Worm (Caenorhabditis elegans) whole organism, early embryonic: Measurements from ENCODE around the gene Y62H9A.3.

ENCODE experiments used
- B0310.2 ChIP-seq: sonication (generic microtip); optimal IDR thresholded peaks from 2 replicates; lab custom pipeline; 2016; ENCODE audit warnings: mild to moderate bottlenecking, missing genetic modification characterization, missing compliant biosample characterization
- F13C5.2 ChIP-seq: sonication (generic microtip); optimal IDR thresholded peaks from 2 replicates; lab custom pipeline; 2017; ENCODE audit warnings: mild to moderate bottlenecking, missing genetic modification characterization, inconsistent platforms, missing compliant biosample characterization
- aly-1 ChIP-seq: sonication (generic microtip); optimal IDR thresholded peaks from 2 replicates; lab custom pipeline; 2016; ENCODE audit warnings: missing genetic modification characterization, missing compliant biosample characterization
- ama-1 ChIP-seq: fragments of 150-350 bp; optimal IDR thresholded peaks from 2 replicates; lab custom pipeline; 2014
- ceh-13 ChIP-seq: fragments of 200-800 bp; sonication (Bioruptor generic); optimal IDR thresholded peaks from 2 replicates; lab custom pipeline; 2018; ENCODE audit warnings: mild to moderate bottlenecking, missing genetic modification characterization, missing compliant biosample characterization
- ceh-36 ChIP-seq: sonication (generic microtip); optimal IDR thresholded peaks from 2 replicates; lab custom pipeline; 2016; ENCODE audit warnings: missing genetic modification characterization, inconsistent platforms, missing compliant biosample characterization
- ets-7 ChIP-seq: sonication (generic microtip); optimal IDR thresholded peaks from 2 replicates; lab custom pipeline; 2016; ENCODE audit warnings: missing genotype, missing genetic modification characterization, missing compliant biosample characterization
- flt-1 ChIP-seq: fragments of 200-800 bp; sonication (Bioruptor generic); IDR thresholded peaks from 2 replicates; pipeline ENCODE4 v1.3.6; 2022; ENCODE audit warnings: missing genetic modification characterization, missing compliant biosample characterization
- hmbx-1 ChIP-seq: sonication (generic microtip); optimal IDR thresholded peaks from 2 replicates; lab custom pipeline; 2016; ENCODE audit warnings: mild to moderate bottlenecking, missing genetic modification characterization, missing compliant biosample characterization
- hmg-4 ChIP-seq: fragments of 200-800 bp; sonication (Bioruptor generic); optimal IDR thresholded peaks from 2 replicates; lab custom pipeline; 2018; ENCODE audit warnings: mild to moderate bottlenecking, missing genetic modification characterization, missing compliant biosample characterization
- hnd-1 ChIP-seq: sonication (generic microtip); optimal IDR thresholded peaks from 2 replicates; lab custom pipeline; 2016; ENCODE audit warnings: missing genetic modification characterization, missing compliant biosample characterization
- pes-1 ChIP-seq: fragments of 200-800 bp; sonication (Bioruptor generic); IDR thresholded peaks from 2 replicates; pipeline ENCODE4 v1.3.6; 2022; ENCODE audit warnings: missing genetic modification reagents, missing genetic modification characterization, missing compliant biosample characterization
- scrt-1 ChIP-seq: fragments of 200-800 bp; sonication (Bioruptor generic); IDR thresholded peaks from 2 replicates; pipeline ENCODE4 v1.3.6; 2022; ENCODE audit warnings: missing genetic modification characterization, missing compliant biosample characterization
- sea-1 ChIP-seq: fragments of 200-800 bp; sonication (Bioruptor generic); conservative IDR thresholded peaks from 2 replicates; pipeline ENCODE4 v1.3.6; 2022; ENCODE audit warnings: missing genetic modification characterization, missing compliant biosample characterization
- tbx-11 ChIP-seq: fragments of 200-800 bp; sonication (Bioruptor generic); IDR thresholded peaks from 2 replicates; pipeline ENCODE4 v1.3.6; 2022; ENCODE audit warnings: missing genetic modification characterization, missing compliant biosample characterization
- tbx-37 ChIP-seq: fragments of 200-800 bp; sonication (Bioruptor generic); conservative IDR thresholded peaks from 2 replicates; pipeline ENCODE4 v1.3.6; 2022; ENCODE audit warnings: missing genetic modification reagents, missing genetic modification characterization, missing compliant biosample characterization
- tra-4 ChIP-seq: sonication (generic microtip); optimal IDR thresholded peaks from 2 replicates; lab custom pipeline; 2017; ENCODE audit warnings: missing genetic modification characterization, missing compliant biosample characterization

Gene Y62H9A.3

ce11 chrX:11896708-11897107 lies 16.9 kb upstream of the Y62H9A.3 start:
- TF ChIP-seq tbx-11, result no peak
- no peak for TF ChIP-seq B0310.2 (tag; lab: Kevin White, UChicago)
- TF ChIP-seq ets-7, result no peak
- no peak for TF ChIP-seq sea-1 (GFP tag; lab: Robert Waterston, UW)
- TF ChIP-seq ceh-36, result no peak
- no peak for TF ChIP-seq tra-4 (tag; lab: Kevin White, UChicago)

ce11 chrX:11892328-11892727 lies 12.6 kb upstream of the Y62H9A.3 start, which contains the start of gene Y62H9A.8:
TSS of gene Y62H9A.8 (minus strand) at chrX:11892428.
- TF ChIP-seq hnd-1 (tag; lab: Kevin White, UChicago) (no peak), tra-4 (tag; lab: Kevin White, UChicago) (no peak), flt-1 (no peak), F13C5.2 (tag; lab: Kevin White, UChicago) (no peak), aly-1 (no peak), hmbx-1 (no peak), ama-1 (lab: Kevin White, UChicago) (no peak), tbx-11 (no peak), ets-7 (no peak), B0310.2 (tag; lab: Kevin White, UChicago) (no peak), hmg-4 (no peak), tbx-37 (GFP tag; lab: Robert Waterston, UW) (no peak)

ce11 chrX:11885577-11885976 lies 5.8 kb upstream of the Y62H9A.3 start, which contains the start of gene Y62H9A.7:
TSS of gene Y62H9A.7 (minus strand) at chrX:11885677.
- TF ChIP-seq tra-4 (tag; lab: Kevin White, UChicago) (no peak), ama-1 (lab: Kevin White, UChicago) (no peak), pes-1 (no peak), F13C5.2 (tag; lab: Kevin White, UChicago) (no peak), sea-1 (GFP tag; lab: Robert Waterston, UW) (no peak), tbx-11 (no peak), tbx-37 (GFP tag; lab: Robert Waterston, UW) (no peak), hnd-1 (tag; lab: Kevin White, UChicago) (no peak), ets-7 (no peak), hmg-4 (no peak), aly-1 (no peak), ceh-36 (no peak)

ce11 chrX:11882800-11883199 lies 3.0 kb upstream of the Y62H9A.3 start, which contains the start of the genes Y62H9A.5 and ule-5:
TSS of gene Y62H9A.5 (minus strand) at chrX:11882900.
TSS of gene ule-5 (plus strand) at chrX:11883127.
- no peak for TF ChIP-seq aly-1
- no peak for TF ChIP-seq tbx-37 (GFP tag; lab: Robert Waterston, UW)
- no peak for TF ChIP-seq F13C5.2 (tag; lab: Kevin White, UChicago)
- no peak for TF ChIP-seq hnd-1 (tag; lab: Kevin White, UChicago)
- no peak for TF ChIP-seq pes-1
- TF ChIP-seq B0310.2 (tag; lab: Kevin White, UChicago), result no peak
- TF ChIP-seq tra-4 (tag; lab: Kevin White, UChicago), result no peak
- no peak for TF ChIP-seq ceh-13 (GFP tag; lab: Kevin White, UChicago)
- no peak for TF ChIP-seq ceh-36
- no peak for TF ChIP-seq hmbx-1
- TF ChIP-seq tbx-11, result no peak

- TF ChIP-seq hnd-1 (tag; lab: Kevin White, UChicago) (no peak), flt-1 (no peak), tbx-37 (GFP tag; lab: Robert Waterston, UW) (no peak), sea-1 (GFP tag; lab: Robert Waterston, UW) (no peak), ceh-13 (GFP tag; lab: Kevin White, UChicago) (no peak), ama-1 (lab: Kevin White, UChicago) (no peak), F13C5.2 (tag; lab: Kevin White, UChicago) (no peak), ceh-36 (no peak), pes-1 (no peak), tbx-11 (no peak), tra-4 (tag; lab: Kevin White, UChicago) (no peak), scrt-1 (GFP tag; lab: Robert Waterston, UW) (no peak), hmbx-1 (no peak)
Observed at ce11 chrX:11878109-11878508, 1.7 kb downstream of the Y62H9A.3 start, which contains the start of gene Y62H9A.2. TSS of gene Y62H9A.2 (minus strand) at chrX:11878209.

ce11 chrX:11875260-11875659 lies 4.5 kb downstream of the Y62H9A.3 start, which contains the start of gene Y62H9A.1:
TSS of gene Y62H9A.1 (plus strand) at chrX:11875541.
- TF ChIP-seq ama-1 (lab: Kevin White, UChicago), result no peak
- no peak for TF ChIP-seq flt-1
- no peak for TF ChIP-seq tra-4 (tag; lab: Kevin White, UChicago)
- TF ChIP-seq hmbx-1, result no peak
- TF ChIP-seq scrt-1 (GFP tag; lab: Robert Waterston, UW), result no peak
- TF ChIP-seq F13C5.2 (tag; lab: Kevin White, UChicago), result no peak
- no peak for TF ChIP-seq hmg-4
- no peak for TF ChIP-seq tbx-37 (GFP tag; lab: Robert Waterston, UW)
- no peak for TF ChIP-seq ets-7
- TF ChIP-seq tbx-11, result no peak
- TF ChIP-seq sea-1 (GFP tag; lab: Robert Waterston, UW), result no peak

ce11 chrX:11872210-11872609 lies 7.6 kb downstream of the Y62H9A.3 start:
- no peak for TF ChIP-seq tra-4 (tag; lab: Kevin White, UChicago)
- no peak for TF ChIP-seq tbx-11
- no peak for TF ChIP-seq F13C5.2 (tag; lab: Kevin White, UChicago)
- TF ChIP-seq hmg-4, result no peak
- TF ChIP-seq scrt-1 (GFP tag; lab: Robert Waterston, UW), result 0 out of 2 replicates have a peak, but pooled peaks have one; percentile 16
- TF ChIP-seq B0310.2 (tag; lab: Kevin White, UChicago), result no peak
- TF ChIP-seq ceh-36, result no peak

ce11 chrX:11870393-11870792 lies 9.4 kb downstream of the Y62H9A.3 start:
- no peak for TF ChIP-seq hmbx-1
- no peak for TF ChIP-seq tbx-37 (GFP tag; lab: Robert Waterston, UW)
- no peak for TF ChIP-seq ceh-13 (GFP tag; lab: Kevin White, UChicago)
- peak; percentile 60 for TF ChIP-seq ets-7
- TF ChIP-seq tbx-11, result no peak
